Worm (Caenorhabditis elegans): Measurements from ENCODE around the gene F26G1.11.

ce11 chrII:4728687-4729086 lies 48.2 kb upstream of the F26G1.11 start:
- TF ChIP-seq ztf-23 (GFP tag; IDR thresholded peaks at IDR 0.05) (no peak), tab-1 (GFP tag; IDR thresholded peaks at IDR 0.05) (no peak), T22C8.4 (GFP tag; IDR thresholded peaks at IDR 0.05) (no peak), ztf-29 (GFP tag; IDR thresholded peaks at IDR 0.05) (no peak), flt-1 (GFP tag; IDR thresholded peaks at IDR 0.05) (no peak), med-1 (GFP tag; optimal IDR thresholded peaks at IDR 0.05; ENCODE audit: insufficient read depth) (no peak)
